Fruit fly (Drosophila melanogaster) whole organism, embryonic: ENCODE measurements around the gene CG43120.
A peak's percentile ranks its signal among the peaks of the same experiment; 100 is the strongest.

Experiments used
- CG10209 ChIP-seq: fragments of 200-800 bp; sonication (Bioruptor generic); optimal IDR thresholded peaks from 3 replicates; lab custom pipeline; 2017; ENCODE audit warnings: missing biosample characterization, mild to moderate bottlenecking, missing genetic modification characterization, missing genetic modification reagents
- CG10274 ChIP-seq: fragments of 200-800 bp; sonication (Bioruptor generic); optimal IDR thresholded peaks from 3 replicates; lab custom pipeline; 2017; ENCODE audit warnings: missing biosample characterization, mild to moderate bottlenecking, missing genetic modification characterization
- CG10431 ChIP-seq: fragments of 200-800 bp; sonication (Bioruptor generic); optimal IDR thresholded peaks from 3 replicates; lab custom pipeline; 2018; ENCODE audit warnings: missing biosample characterization, mild to moderate bottlenecking, missing genetic modification characterization
- CG11696 ChIP-seq: fragments of 200-800 bp; sonication (Bioruptor generic); IDR thresholded peaks from 2 replicates; pipeline ENCODE4 v1.3.6; 2022; ENCODE audit warnings: missing biosample characterization, missing genetic modification characterization
- CG12071 ChIP-seq: fragments of 200-800 bp; sonication (Bioruptor generic); optimal IDR thresholded peaks from 3 replicates; lab custom pipeline; 2018; ENCODE audit warnings: missing biosample characterization, mild to moderate bottlenecking, missing genetic modification characterization
- CG12659 ChIP-seq: fragments of 200-800 bp; sonication (Bioruptor generic); optimal IDR thresholded peaks from 3 replicates; lab custom pipeline; 2017; ENCODE audit warnings: mild to moderate bottlenecking, missing biosample characterization, missing genetic modification reagents, missing genetic modification characterization
- CG14050 ChIP-seq: fragments of 200-800 bp; sonication (Bioruptor generic); IDR thresholded peaks from 3 replicates; pipeline ENCODE4 v1.3.6; 2022; ENCODE audit warnings: missing biosample characterization, missing genetic modification characterization
- CG14710 ChIP-seq: fragments of 200-800 bp; sonication (Bioruptor generic); optimal IDR thresholded peaks from 3 replicates; lab custom pipeline; 2019; ENCODE audit warnings: missing biosample characterization, mild to moderate bottlenecking, missing genetic modification characterization, moderate library complexity
- CG17912 ChIP-seq: fragments of 200-800 bp; sonication (Bioruptor generic); optimal IDR thresholded peaks from 2 replicates; lab custom pipeline; 2018; ENCODE audit warnings: missing biosample characterization, mild to moderate bottlenecking, missing genetic modification characterization
- CG3065 ChIP-seq: fragments of 200-800 bp; sonication (Bioruptor generic); optimal IDR thresholded peaks from 2 replicates; lab custom pipeline; 2016; ENCODE audit warnings: missing biosample characterization, missing genetic modification characterization
- CG3163 ChIP-seq: fragments of 200-800 bp; sonication (Bioruptor generic); optimal IDR thresholded peaks from 3 replicates; lab custom pipeline; 2016; ENCODE audit warnings: missing biosample characterization, missing genetic modification characterization
- CG32767 ChIP-seq: fragments of 200-800 bp; sonication (Bioruptor generic); IDR thresholded peaks from 2 replicates; pipeline ENCODE4 v1.3.6; 2022; ENCODE audit warnings: missing biosample characterization, missing genetic modification characterization
- CG34224 ChIP-seq: fragments of 200-800 bp; sonication (Bioruptor generic); IDR thresholded peaks from 3 replicates; pipeline ENCODE4 v1.3.6; 2022; ENCODE audit warnings: missing biosample characterization, missing genetic modification characterization; ENCODE audit not compliant: partially characterized antibody
- CG3726 ChIP-seq: fragments of 200-800 bp; sonication (Bioruptor generic); IDR thresholded peaks from 3 replicates; pipeline ENCODE4, ENCODE4 v1.3.6; 2022; ENCODE audit warnings: missing biosample characterization, missing genetic modification characterization
- CG4617 ChIP-seq: fragments of 200-800 bp; sonication (Bioruptor generic); optimal IDR thresholded peaks from 3 replicates; lab custom pipeline; 2016; ENCODE audit warnings: missing biosample characterization, missing genetic modification characterization, borderline replicate concordance
- CG4854 ChIP-seq: fragments of 200-800 bp; sonication (Bioruptor generic); optimal IDR thresholded peaks from 2 replicates; lab custom pipeline; 2016; ENCODE audit warnings: missing biosample characterization, missing genetic modification characterization, inconsistent platforms
- CG6272 ChIP-seq: fragments of 200-800 bp; sonication (Bioruptor generic); IDR thresholded peaks from 2 replicates; pipeline ENCODE4 v1.3.6; 2022; ENCODE audit warnings: missing biosample characterization, missing genetic modification characterization
- CG7357 ChIP-seq: fragments of 200-800 bp; sonication (Bioruptor generic); IDR thresholded peaks from 3 replicates; pipeline ENCODE4 v1.3.6; 2022; ENCODE audit warnings: missing biosample characterization, missing genetic modification characterization
- CG7928 ChIP-seq: fragments of 200-800 bp; sonication (Bioruptor generic); optimal IDR thresholded peaks from 2 replicates; lab custom pipeline; 2017; ENCODE audit warnings: missing biosample characterization, mild to moderate bottlenecking, missing genetic modification characterization
- CG8359 ChIP-seq: fragments of 200-800 bp; sonication (Bioruptor generic); optimal IDR thresholded peaks from 2 replicates; lab custom pipeline; 2017; ENCODE audit warnings: missing biosample characterization, mild to moderate bottlenecking, missing genetic modification characterization, borderline replicate concordance
- CG8924 ChIP-seq: fragments of 200-800 bp; optimal IDR thresholded peaks from 3 replicates; lab custom pipeline; 2019; ENCODE audit warnings: missing biosample characterization, mild to moderate bottlenecking, missing genetic modification characterization, moderate library complexity
- CG9215 ChIP-seq: fragments of 200-800 bp; sonication (Bioruptor generic); IDR thresholded peaks from 2 replicates; pipeline ENCODE4 v1.3.6; 2022; ENCODE audit warnings: missing biosample characterization, missing genetic modification characterization
- CG9609 ChIP-seq: fragments of 200-800 bp; sonication (Bioruptor generic); optimal IDR thresholded peaks from 3 replicates; lab custom pipeline; 2016; ENCODE audit warnings: missing biosample characterization, missing genetic modification characterization
- CG9817 ChIP-seq: fragments of 200-800 bp; sonication (Bioruptor generic); optimal IDR thresholded peaks from 2 replicates; lab custom pipeline; 2018; ENCODE audit warnings: missing biosample characterization, mild to moderate bottlenecking, missing genetic modification characterization, moderate library complexity
- CG9876 ChIP-seq: fragments of 200-800 bp; sonication (Bioruptor generic); optimal IDR thresholded peaks from 2 replicates; lab custom pipeline; 2016; ENCODE audit warnings: missing biosample characterization, missing genetic modification characterization
- CHES-1-like ChIP-seq: fragments of 200-800 bp; sonication (Bioruptor generic); optimal IDR thresholded peaks from 2 replicates; lab custom pipeline; 2016; ENCODE audit warnings: missing biosample characterization, missing genetic modification characterization
- Dip2 ChIP-seq: fragments of 200-800 bp; sonication (Bioruptor generic); IDR thresholded peaks from 2 replicates; pipeline ENCODE4 v1.3.6; 2022; ENCODE audit warnings: missing biosample characterization, missing genetic modification characterization
- Ets65A ChIP-seq: fragments of 200-800 bp; sonication (Bioruptor generic); peaks from one replicate; lab custom pipeline; 2016; ENCODE audit warnings: missing biosample characterization, missing genetic modification characterization
- HmgD ChIP-seq: fragments of 200-800 bp; sonication (Bioruptor generic); optimal IDR thresholded peaks from 3 replicates; lab custom pipeline; 2016; ENCODE audit warnings: missing biosample characterization, missing genetic modification characterization
- HmgZ ChIP-seq: fragments of 200-800 bp; sonication (Bioruptor generic); optimal IDR thresholded peaks from 2 replicates; lab custom pipeline; 2018; ENCODE audit warnings: missing biosample characterization, mild to moderate bottlenecking, missing genetic modification characterization
- Hr39 ChIP-seq: fragments of >200 bp; optimal IDR thresholded peaks from 2 replicates; lab custom pipeline; 2017
- Jarid2 ChIP-seq: fragments of 200-800 bp; sonication (Bioruptor generic); optimal IDR thresholded peaks from 3 replicates; lab custom pipeline; 2017; ENCODE audit warnings: mild to moderate bottlenecking, missing biosample characterization, missing genetic modification reagents, missing genetic modification characterization
- Med ChIP-seq: fragments of 200-800 bp; sonication (Bioruptor generic); peaks from one replicate; lab custom pipeline; 2016; ENCODE audit warnings: missing biosample characterization, missing genetic modification characterization, mild to moderate bottlenecking, inconsistent platforms, moderate library complexity
- Mes4 ChIP-seq: fragments of 200-800 bp; sonication (Bioruptor generic); optimal IDR thresholded peaks from 2 replicates; lab custom pipeline; 2016; ENCODE audit warnings: missing biosample characterization, missing genetic modification characterization
- Sin3A ChIP-seq: fragments of >200 bp; optimal IDR thresholded peaks from 2 replicates; lab custom pipeline; 2018
- ab ChIP-seq: fragments of 200-800 bp; sonication (Bioruptor generic); optimal IDR thresholded peaks from 2 replicates; lab custom pipeline; 2016; ENCODE audit warnings: missing biosample characterization, missing genetic modification characterization
- bab2 ChIP-seq: fragments of 200-800 bp; sonication (Bioruptor generic); optimal IDR thresholded peaks from 2 replicates; lab custom pipeline; 2016; ENCODE audit warnings: missing biosample characterization, missing genetic modification characterization
- chn ChIP-seq: fragments of 200-800 bp; sonication (Bioruptor generic); optimal IDR thresholded peaks from 2 replicates; lab custom pipeline; 2016; ENCODE audit warnings: missing biosample characterization, missing genetic modification characterization
- ci ChIP-seq: fragments of 200-800 bp; sonication (Bioruptor generic); IDR thresholded peaks from 3 replicates; pipeline ENCODE4 v1.3.6; 2022; ENCODE audit warnings: missing biosample characterization, missing genetic modification characterization
- disco-r ChIP-seq: fragments of 200-800 bp; sonication (Bioruptor generic); optimal IDR thresholded peaks from 2 replicates; lab custom pipeline; 2016; ENCODE audit warnings: missing biosample characterization, missing genetic modification characterization
- exex ChIP-seq: fragments of 200-800 bp; sonication (Bioruptor generic); optimal IDR thresholded peaks from 4 replicates; lab custom pipeline; 2018; ENCODE audit warnings: missing biosample characterization, mild to moderate bottlenecking, missing genetic modification characterization, moderate library complexity
- fd102C ChIP-seq: fragments of 200-800 bp; sonication (Bioruptor generic); optimal IDR thresholded peaks from 2 replicates; lab custom pipeline; 2018; ENCODE audit warnings: missing biosample characterization, mild to moderate bottlenecking, missing genetic modification characterization, moderate library complexity
- gcm2 ChIP-seq: fragments of 200-800 bp; sonication (Bioruptor generic); optimal IDR thresholded peaks from 2 replicates; lab custom pipeline; 2016; ENCODE audit warnings: missing biosample characterization, missing genetic modification characterization
- h ChIP-seq: fragments of >200 bp; optimal IDR thresholded peaks from 2 replicates; lab custom pipeline; 2017
- insv ChIP-seq, 2 experiments: fragments of 200-800 bp; sonication (Bioruptor generic); optimal IDR thresholded peaks; 3 replicates each; lab custom pipeline; 2016 to 2018; ENCODE audit warnings: missing biosample characterization in 2 of 2, missing genetic modification characterization in 2 of 2
- klu ChIP-seq: fragments of 200-800 bp; sonication (Bioruptor generic); IDR thresholded peaks from 2 replicates; pipeline ENCODE4 v1.3.6; 2022; ENCODE audit warnings: missing biosample characterization, missing genetic modification characterization
- shn ChIP-seq: fragments of 200-800 bp; sonication (Bioruptor generic); optimal IDR thresholded peaks from 3 replicates; lab custom pipeline; 2016; ENCODE audit warnings: missing biosample characterization, missing genetic modification characterization
- so ChIP-seq: fragments of 200-800 bp; sonication (Bioruptor generic); IDR thresholded peaks from 3 replicates; pipeline ENCODE4 v1.3.6; 2022; ENCODE audit warnings: missing biosample characterization, missing genetic modification characterization
- tin ChIP-seq: fragments of 200-800 bp; sonication (Bioruptor generic); optimal IDR thresholded peaks from 3 replicates; lab custom pipeline; 2016; ENCODE audit warnings: missing biosample characterization, missing genetic modification characterization
- tx ChIP-seq: fragments of 200-800 bp; sonication (Bioruptor generic); optimal IDR thresholded peaks from 2 replicates; lab custom pipeline; 2016; ENCODE audit warnings: missing biosample characterization, missing genetic modification characterization
- vnd ChIP-seq: fragments of 200-800 bp; sonication (Bioruptor generic); IDR thresholded peaks from 3 replicates; pipeline ENCODE4 v1.3.6; 2022; ENCODE audit warnings: missing biosample characterization, missing genetic modification characterization; ENCODE audit not compliant: partially characterized antibody
- yki ChIP-seq: fragments of >200 bp; optimal IDR thresholded peaks from 3 replicates; lab custom pipeline; 2018
- zf30C ChIP-seq: fragments of 200-800 bp; sonication (Bioruptor generic); optimal IDR thresholded peaks from 3 replicates; lab custom pipeline; 2018; ENCODE audit warnings: missing biosample characterization, mild to moderate bottlenecking, missing genetic modification characterization

The CG43120 gene

dm6 chr3L:14338886-14339285 lies 42.8 kb upstream of the CG43120 start (continued):
- TF ChIP-seq ab (GFP tag; lab: Kevin White, UChicago) (no peak), Sin3A (no peak), CHES-1-like (peak; percentile 57), HmgZ (tag; lab: Kevin White, UChicago) (peak; percentile 23), CG10274 (GFP tag; lab: Kevin White, UChicago) (peak; percentile 42), CG3163 (GFP tag; lab: Kevin White, UChicago) (peak; percentile 45), CG4617 (GFP tag; lab: Kevin White, UChicago) (no peak), CG7357 (GFP tag; lab: Robert Waterston, UW) (no peak; the same call in 2 of the 3 replicates), fd102C (GFP tag; lab: Kevin White, UChicago) (peak; percentile 85), CG9215 (peak; percentile 34; the same call in 1 of the 2 replicates), klu (GFP tag; lab: Robert Waterston, UW) (0 out of 2 replicates have a peak, but pooled peaks have one; percentile 31), CG10209 (GFP tag; lab: Kevin White, UChicago) (peak; percentile 39), Ets65A (GFP tag; lab: Kevin White, UChicago) (peak; percentile 83), CG6272 (GFP tag; lab: Robert Waterston, UW) (no peak), Dip2 (GFP tag; lab: Robert Waterston, UW) (no peak), chn (GFP tag; lab: Kevin White, UChicago) (peak; percentile 65), so (peak; percentile 54; the same call in 1 of the 3 replicates), CG14710 (tag; lab: Kevin White, UChicago) (peak; percentile 58), bab2 (GFP tag; lab: Kevin White, UChicago) (peak; percentile 68), CG8924 (tag; lab: Kevin White, UChicago) (peak; percentile 52), HmgD (GFP tag; lab: Kevin White, UChicago) (no peak), ci (peak; percentile 71; the same call in 2 of the 3 replicates), tin (peak; percentile 66), CG14050 (GFP tag; lab: Robert Waterston, UW) (peak; percentile 16; the same call in 1 of the 3 replicates), CG3065 (GFP tag; lab: Kevin White, UChicago) (no peak), Jarid2 (GFP tag; lab: Kevin White, UChicago) (peak; percentile 18), CG34224 (no peak), CG9609 (peak; percentile 70), Hr39 (lab: Kevin White, UChicago) (no peak), tx (peak; percentile 55), CG12659 (peak; percentile 18), CG11696 (GFP tag; lab: Robert Waterston, UW) (no peak), CG9817 (tag; lab: Kevin White, UChicago) (peak; percentile 41), disco-r (GFP tag; lab: Kevin White, UChicago) (peak; percentile 69), CG7928 (GFP tag; lab: Kevin White, UChicago) (no peak), yki (lab: Kevin White, UChicago) (no peak), exex (tag; lab: Kevin White, UChicago) (no peak), gcm2 (peak; percentile 10), vnd (GFP tag; lab: Robert Waterston, UW) (no peak), CG10431 (GFP tag; lab: Kevin White, UChicago) (no peak), Med (GFP tag; lab: Kevin White, UChicago) (peak; percentile 91), CG17912 (GFP tag; lab: Kevin White, UChicago) (no peak), zf30C (GFP tag; lab: Kevin White, UChicago) (peak; percentile 43), CG9876 (GFP tag; lab: Kevin White, UChicago) (peak; percentile 53), CG4854 (GFP tag; lab: Kevin White, UChicago) (peak; percentile 40), CG8359 (GFP tag; lab: Kevin White, UChicago) (no peak), CG3726 (GFP tag; lab: Robert Waterston, UW) (0 out of 3 replicates have a peak, but pooled peaks have one; percentile 62), CG12071 (peak; percentile 63), Mes4 (GFP tag; lab: Kevin White, UChicago) (peak; percentile 52), CG32767 (GFP tag; lab: Robert Waterston, UW) (peak; percentile 39; the same call in 1 of the 2 replicates), h (lab: Kevin White, UChicago) (no peak), shn (peak; percentile 50), insv (GFP tag; optimal IDR thresholded peaks at IDR 0.05; lab: Kevin White, UChicago) (no peak)
